Fruit fly (Drosophila melanogaster): ENCODE measurements around the gene Vha13.

Vha13 gene

dm6 chr3R:19672136-19672535, 27.9 kb upstream of the Vha13 start:
- TF ChIP-seq Opbp (GFP tag; IDR thresholded peaks at IDR 0.05; ENCODE audit: partially characterized antibody) = peak; percentile 76; the same call in 2 of the 3 replicates
- TF ChIP-seq Scr (GFP tag; IDR thresholded peaks at IDR 0.05; ENCODE audit: partially characterized antibody) = peak; percentile 59
- no peak for TF ChIP-seq nau (GFP tag; optimal IDR thresholded peaks at IDR 0.05)
- TF ChIP-seq Bdp1 (GFP tag; optimal IDR thresholded peaks at IDR 0.05) = peak; percentile 97
- TF ChIP-seq E2f2 (GFP tag; IDR thresholded peaks at IDR 0.05) = no peak
- TF ChIP-seq amos (GFP tag; IDR thresholded peaks at IDR 0.05; ENCODE audit: partially characterized antibody) = peak; percentile 71; the same call in 1 of the 2 replicates
- TF ChIP-seq onecut (GFP tag; IDR thresholded peaks at IDR 0.05) = no peak
- 0 out of 3 replicates have a peak, but pooled peaks have one; percentile 55 for TF ChIP-seq hb (GFP tag; IDR thresholded peaks at IDR 0.05; ENCODE audit: partially characterized antibody)
- 0 out of 3 replicates have a peak, but pooled peaks have one; percentile 30 for TF ChIP-seq vnd (GFP tag; IDR thresholded peaks at IDR 0.05; ENCODE audit: partially characterized antibody)
- peak; percentile 32; the same call in 1 of the 2 replicates for TF ChIP-seq sna (GFP tag; IDR thresholded peaks at IDR 0.05; ENCODE audit: partially characterized antibody)
- TF ChIP-seq Abd-B (GFP tag; optimal IDR thresholded peaks at IDR 0.05) = no peak
- TF ChIP-seq CG3847 (GFP tag; IDR thresholded peaks at IDR 0.05) = no peak
- no peak for TF ChIP-seq trem (tag; optimal IDR thresholded peaks at IDR 0.05)
- TF ChIP-seq CG13287 (GFP tag; IDR thresholded peaks at IDR 0.05; ENCODE audit: partially characterized antibody) = 0 out of 2 replicates have a peak, but pooled peaks have one; percentile 3
- peak; percentile 55; the same call in 2 of the 3 replicates for TF ChIP-seq HLH4C (GFP tag; IDR thresholded peaks at IDR 0.05; ENCODE audit: partially characterized antibody)
- TF ChIP-seq CG12104 (GFP tag; optimal IDR thresholded peaks at IDR 0.05) = peak; percentile 16
- no peak for TF ChIP-seq br (optimal IDR thresholded peaks at IDR 0.05)
- TF ChIP-seq CG42726 (GFP tag; IDR thresholded peaks at IDR 0.05; ENCODE audit: partially characterized antibody) = peak; percentile 58; the same call in 1 of the 2 replicates
- no peak for TF ChIP-seq CG7556 (GFP tag; optimal IDR thresholded peaks at IDR 0.05)
- peak; percentile 38; the same call in 1 of the 3 replicates for TF ChIP-seq knrl (GFP tag; IDR thresholded peaks at IDR 0.05; ENCODE audit: partially characterized antibody)
- TF ChIP-seq CG16813 (GFP tag; IDR thresholded peaks at IDR 0.05; ENCODE audit: partially characterized antibody) = peak; percentile 75
- peak; percentile 75; the same call in 2 of the 3 replicates for TF ChIP-seq mld (GFP tag; IDR thresholded peaks at IDR 0.05; ENCODE audit: partially characterized antibody)
- TF ChIP-seq tna (GFP tag; IDR thresholded peaks at IDR 0.05; ENCODE audit: partially characterized antibody) = peak; percentile 58; the same call in 1 of the 2 replicates
- TF ChIP-seq grn (GFP tag; optimal IDR thresholded peaks at IDR 0.05) = no peak
- peak; percentile 37; the same call in 1 of the 3 replicates for TF ChIP-seq CG6791 (GFP tag; IDR thresholded peaks at IDR 0.05; ENCODE audit: partially characterized antibody)
- no peak for TF ChIP-seq Dll (GFP tag; IDR thresholded peaks at IDR 0.05; ENCODE audit: partially characterized antibody)
- TF ChIP-seq ato (GFP tag; IDR thresholded peaks at IDR 0.05; ENCODE audit: partially characterized antibody) = peak; percentile 50; the same call in 1 of the 2 replicates
- TF ChIP-seq Bgb (GFP tag; IDR thresholded peaks at IDR 0.05; ENCODE audit: partially characterized antibody) = peak; percentile 77
- TF ChIP-seq CG14860 (GFP tag; IDR thresholded peaks at IDR 0.05; ENCODE audit: partially characterized antibody) = 0 out of 3 replicates have a peak, but pooled peaks have one; percentile 32
- no peak for TF ChIP-seq hth (optimal IDR thresholded peaks at IDR 0.05)
- TF ChIP-seq bbx (GFP tag; IDR thresholded peaks at IDR 0.05; ENCODE audit: partially characterized antibody) = 0 out of 2 replicates have a peak, but pooled peaks have one; percentile 44

DNA sequence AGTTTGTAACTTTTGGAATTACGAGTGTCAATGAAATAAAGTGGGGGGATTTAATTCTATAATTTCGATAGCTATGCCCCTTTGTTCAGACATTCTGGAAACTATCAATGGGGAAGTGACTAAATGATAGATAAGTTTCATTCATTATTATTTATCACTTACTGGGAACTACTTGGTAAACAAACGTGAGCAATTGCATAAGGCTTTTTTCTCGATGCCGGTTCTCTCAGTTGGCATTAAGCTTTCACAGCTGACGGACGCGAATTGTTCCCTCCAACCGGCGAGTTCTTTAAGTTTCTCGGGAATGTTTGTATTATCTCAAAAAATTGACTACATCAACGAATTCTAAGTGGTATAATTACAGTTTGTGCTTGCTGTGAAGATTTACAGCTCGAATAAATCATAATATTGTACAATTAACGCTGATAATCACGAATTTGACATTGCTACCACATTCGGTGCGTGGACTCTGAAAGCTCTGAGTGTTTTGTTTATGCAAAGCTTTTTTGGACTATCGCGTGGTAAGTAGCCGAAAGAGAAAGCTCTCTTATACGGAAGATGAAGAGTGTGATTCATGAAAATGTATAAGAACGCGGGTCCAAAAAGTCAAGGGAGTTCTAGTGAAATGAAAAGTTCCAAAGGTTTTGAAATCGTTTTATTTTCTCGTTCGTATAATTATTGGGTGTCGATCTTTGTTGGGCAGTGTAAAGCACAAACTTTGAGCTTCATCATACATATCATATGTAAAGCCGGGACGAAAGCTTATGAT, 27.2 kb upstream of the Vha13 start, which contains the start of gene Naam:
Gene Naam (plus strand): TSS at position 228 of the 769 bp plus-strand sequence.
- TF ChIP-seq al (GFP tag; IDR thresholded peaks at IDR 0.05) (peak; percentile 62), Fer2 (tag; optimal IDR thresholded peaks at IDR 0.05) (peak; percentile 69), Ssrp (tag; optimal IDR thresholded peaks at IDR 0.05) (peak; percentile 31), CG3838 (GFP tag; optimal IDR thresholded peaks at IDR 0.05) (peak; percentile 43), MBD-R2 (GFP tag; IDR thresholded peaks at IDR 0.05) (peak; percentile 40; the same call in 1 of the 2 replicates), mld (GFP tag; IDR thresholded peaks at IDR 0.05; ENCODE audit: partially characterized antibody) (no peak), HLH54F (GFP tag; optimal IDR thresholded peaks at IDR 0.05) (peak; percentile 80), danr (GFP tag; IDR thresholded peaks at IDR 0.05) (peak; percentile 30; the same call in 1 of the 2 replicates), Atf6 (GFP tag; IDR thresholded peaks at IDR 0.05) (peak; percentile 86), kah (GFP tag; optimal IDR thresholded peaks at IDR 0.05) (no peak), C15 (GFP tag; IDR thresholded peaks at IDR 0.05) (no peak), D19A (tag; optimal IDR thresholded peaks at IDR 0.05) (peak; percentile 50), Dfd (GFP tag; optimal IDR thresholded peaks at IDR 0.05) (no peak), nerfin-1 (tag; optimal IDR thresholded peaks at IDR 0.05) (peak; percentile 50), schlank (tag; optimal IDR thresholded peaks at IDR 0.05) (peak; percentile 70), CG7786 (GFP tag; optimal IDR thresholded peaks at IDR 0.05) (peak; percentile 85), CG3163 (GFP tag; optimal IDR thresholded peaks at IDR 0.05) (peak; percentile 88)
